Worm (Caenorhabditis elegans): ENCODE data around the gene C56E10.3.

DNA sequence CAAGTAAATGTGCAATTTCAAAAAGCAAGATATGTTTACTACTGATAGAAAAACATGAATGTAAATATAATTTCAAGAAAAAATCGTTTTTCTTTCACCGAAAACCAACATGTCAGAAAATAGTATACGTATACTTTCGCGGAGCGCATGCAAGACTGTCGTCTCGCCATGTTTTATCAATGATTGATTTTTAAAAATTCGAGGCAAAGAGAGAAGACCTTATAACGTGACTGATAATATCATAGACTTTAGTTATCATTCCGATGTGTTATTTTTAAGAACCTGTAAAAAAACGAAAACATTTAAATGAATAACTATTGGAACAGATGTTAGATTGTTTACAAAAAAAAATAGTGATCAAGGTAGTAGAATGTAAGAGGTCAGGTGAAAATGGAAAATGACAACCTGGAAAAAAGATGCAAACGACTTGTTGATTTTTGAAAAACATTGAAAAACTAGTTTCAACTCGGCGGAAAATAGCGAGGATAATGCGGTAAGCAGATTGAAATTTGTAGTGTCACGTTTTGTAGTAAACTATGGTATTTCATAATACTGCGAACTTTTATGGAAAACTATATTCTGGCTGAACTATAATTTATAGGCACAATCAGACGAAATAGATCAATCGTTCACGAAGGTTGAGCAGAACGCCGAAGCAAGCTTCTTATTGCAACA is 1.1 kb downstream of the C56E10.3 start:
- TF ChIP-seq nhr-28 (tag; optimal IDR thresholded peaks at IDR 0.05) = no peak
- no peak for TF ChIP-seq unc-39 (tag; optimal IDR thresholded peaks at IDR 0.05)
- TF ChIP-seq lin-13 (tag; optimal IDR thresholded peaks at IDR 0.05) = no peak
- TF ChIP-seq lin-32 (GFP tag; optimal IDR thresholded peaks at IDR 0.05) = no peak
- TF ChIP-seq ces-1 (GFP tag; optimal IDR thresholded peaks at IDR 0.05) = no peak
- TF ChIP-seq mls-2 (tag; optimal IDR thresholded peaks at IDR 0.05) = no peak
- TF ChIP-seq drap-1 (GFP tag; optimal IDR thresholded peaks at IDR 0.05) = no peak
- no peak for TF ChIP-seq blmp-1 (tag; optimal IDR thresholded peaks at IDR 0.05)
- no peak for TF ChIP-seq elt-1 (tag; optimal IDR thresholded peaks at IDR 0.05; ENCODE audit: borderline replicate concordance, insufficient read depth)
- TF ChIP-seq unc-62 (GFP tag; optimal IDR thresholded peaks at IDR 0.05) = no peak
- TF ChIP-seq pha-4 (tag; optimal IDR thresholded peaks at IDR 0.05) = no peak
- TF ChIP-seq ztf-11 (tag; optimal IDR thresholded peaks at IDR 0.05) = no peak
- TF ChIP-seq ceh-39 (tag; optimal IDR thresholded peaks at IDR 0.05) = no peak
- TF ChIP-seq flh-1 (GFP tag; optimal IDR thresholded peaks at IDR 0.05) = no peak

All from whole organism, mixed stage, embryonic.